Worm (Caenorhabditis elegans) whole organism, midembryonic: ENCODE measurements around the gene ugt-46.

Source experiments
- T22C8.4 ChIP-seq: fragments of 200-800 bp; sonication (Bioruptor generic); IDR thresholded peaks from 2 replicates; pipeline ENCODE4 v1.3.6; 2022; ENCODE audit warnings: missing genetic modification characterization, missing compliant biosample characterization
- cog-1 ChIP-seq: sonication (generic microtip); optimal IDR thresholded peaks from 2 replicates; lab custom pipeline; 2016; ENCODE audit warnings: missing genetic modification characterization, missing compliant biosample characterization
- flt-1 ChIP-seq: fragments of 200-800 bp; sonication (Bioruptor generic); IDR thresholded peaks from 2 replicates; pipeline ENCODE4 v1.3.6; 2022; ENCODE audit warnings: missing genetic modification characterization, missing compliant biosample characterization
- klf-2 ChIP-seq: fragments of 200-800 bp; sonication (Bioruptor generic); conservative IDR thresholded peaks from 2 replicates; pipeline ENCODE4 v1.3.6; 2022; ENCODE audit warnings: missing genetic modification reagents, missing genetic modification characterization, missing compliant biosample characterization
- med-1 ChIP-seq: sonication (generic microtip); optimal IDR thresholded peaks from 2 replicates; lab custom pipeline; 2017; ENCODE audit warnings: missing genetic modification characterization, mild to moderate bottlenecking, missing compliant biosample characterization, antibody characterized with exemption, missing genetic modification reagents; ENCODE audit not compliant: insufficient read depth
- ref-1 ChIP-seq: fragments of 200-800 bp; sonication (Bioruptor generic); conservative IDR thresholded peaks from 2 replicates; pipeline ENCODE4 v1.3.6; 2022; ENCODE audit warnings: missing genetic modification reagents, missing genetic modification characterization, missing compliant biosample characterization
- tab-1 ChIP-seq: fragments of 200-800 bp; sonication (Bioruptor generic); IDR thresholded peaks from 2 replicates; pipeline ENCODE4 v1.3.6; 2022; ENCODE audit warnings: missing genetic modification characterization, missing compliant biosample characterization
- ztf-23 ChIP-seq: fragments of 200-800 bp; sonication (Bioruptor generic); IDR thresholded peaks from 2 replicates; pipeline ENCODE4 v1.3.6; 2022; ENCODE audit warnings: missing genetic modification reagents, missing genetic modification characterization, missing compliant biosample characterization
- ztf-29 ChIP-seq: fragments of 200-800 bp; sonication (Bioruptor generic); IDR thresholded peaks from 2 replicates; pipeline ENCODE4 v1.3.6; 2022; ENCODE audit warnings: missing genetic modification reagents, missing genetic modification characterization, missing compliant biosample characterization

The ugt-46 gene

DNA sequence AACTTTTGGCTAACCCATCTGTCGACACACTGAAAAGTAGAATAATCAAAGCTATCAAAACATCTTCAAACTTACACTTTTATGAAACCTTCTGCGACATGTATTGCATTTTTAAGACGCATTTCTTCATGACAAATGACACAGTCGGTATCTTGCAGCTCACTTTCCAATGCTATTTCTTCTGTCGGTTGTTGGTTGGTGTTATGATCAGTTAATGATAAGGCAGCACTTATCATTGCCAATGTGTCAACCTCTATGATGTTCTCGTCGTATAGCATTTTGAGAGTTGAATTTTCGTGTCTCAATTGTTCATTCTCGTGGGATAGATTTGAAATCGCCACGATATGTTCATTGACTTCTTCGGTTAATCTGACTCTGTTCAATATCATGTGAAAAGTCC is 23.3 kb upstream of the ugt-46 start:
- no peak for TF ChIP-seq flt-1 (GFP tag; lab: Robert Waterston, UW)
- TF ChIP-seq T22C8.4 (GFP tag; lab: Robert Waterston, UW), result no peak
- TF ChIP-seq cog-1 (tag; lab: Kevin White, UChicago), result no peak
- TF ChIP-seq klf-2, result no peak
- TF ChIP-seq tab-1 (GFP tag; lab: Robert Waterston, UW), result no peak
- TF ChIP-seq ztf-23 (GFP tag; lab: Robert Waterston, UW), result no peak
- no peak for TF ChIP-seq ref-1 (GFP tag; lab: Robert Waterston, UW)
- no peak for TF ChIP-seq ztf-29 (GFP tag; lab: Robert Waterston, UW)
- no peak for TF ChIP-seq med-1

DNA sequence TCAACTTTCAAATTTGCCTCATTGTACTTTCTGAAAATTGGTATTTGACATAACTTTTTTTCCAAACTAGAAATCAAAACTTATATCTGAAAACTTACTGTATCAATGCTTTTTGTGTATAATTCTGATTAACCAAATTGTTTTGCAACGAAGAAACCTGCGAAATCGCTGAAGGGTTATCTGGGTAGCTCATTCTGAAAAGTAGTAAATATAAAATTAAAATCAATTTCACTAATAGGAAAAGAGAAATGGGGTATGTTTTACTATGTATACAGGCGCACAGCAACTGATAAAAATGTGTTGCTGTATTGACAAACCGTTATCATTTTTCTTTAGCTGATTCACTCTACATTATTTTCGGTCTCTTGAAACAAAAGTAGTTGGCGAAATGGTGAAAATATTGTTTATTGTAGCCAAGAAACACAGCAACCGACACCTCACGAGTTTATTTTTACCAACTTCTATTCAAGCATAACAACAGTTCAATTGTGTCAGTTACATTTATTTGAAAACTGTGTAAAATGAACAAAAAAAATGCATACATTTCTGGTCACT is 21.2 kb upstream of the ugt-46 start, which contains the start of gene F57C12.2:
TSS of gene F57C12.2 (minus strand) at position 218 of the 555 bp plus-strand sequence.
- no peak for TF ChIP-seq tab-1 (GFP tag; lab: Robert Waterston, UW)
- TF ChIP-seq klf-2, result no peak

DNA sequence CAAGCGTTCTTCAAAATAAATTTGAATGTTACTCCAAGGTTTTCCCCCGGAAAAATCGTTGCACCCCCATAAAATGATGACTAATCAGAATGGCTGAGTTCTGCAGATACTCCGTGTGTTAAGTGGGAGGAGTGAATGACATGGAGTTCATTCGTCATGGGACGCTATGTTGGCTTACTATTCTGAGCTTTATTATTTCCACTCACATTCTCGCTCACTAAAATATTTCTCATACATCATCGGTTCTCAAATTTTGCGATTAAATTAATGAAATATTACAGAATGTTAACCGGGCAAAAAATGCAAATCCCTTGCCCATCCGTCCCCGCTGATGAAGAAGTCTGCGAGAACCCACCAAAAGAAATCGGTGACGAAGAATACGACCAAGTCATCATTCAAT is 12.7 kb upstream of the ugt-46 start, which contains the start of gene F28C10.1:
TSS of gene F28C10.1 (plus strand) at position 301 of the 400 bp plus-strand sequence.
- no peak for TF ChIP-seq cog-1 (tag; lab: Kevin White, UChicago)
- TF ChIP-seq tab-1 (GFP tag; lab: Robert Waterston, UW), result no peak
- no peak for TF ChIP-seq klf-2
- TF ChIP-seq ztf-23 (GFP tag; lab: Robert Waterston, UW), result no peak
- no peak for TF ChIP-seq med-1
- TF ChIP-seq T22C8.4 (GFP tag; lab: Robert Waterston, UW), result no peak
- no peak for TF ChIP-seq ztf-29 (GFP tag; lab: Robert Waterston, UW)
- TF ChIP-seq flt-1 (GFP tag; lab: Robert Waterston, UW), result no peak
- no peak for TF ChIP-seq ref-1 (GFP tag; lab: Robert Waterston, UW)

DNA sequence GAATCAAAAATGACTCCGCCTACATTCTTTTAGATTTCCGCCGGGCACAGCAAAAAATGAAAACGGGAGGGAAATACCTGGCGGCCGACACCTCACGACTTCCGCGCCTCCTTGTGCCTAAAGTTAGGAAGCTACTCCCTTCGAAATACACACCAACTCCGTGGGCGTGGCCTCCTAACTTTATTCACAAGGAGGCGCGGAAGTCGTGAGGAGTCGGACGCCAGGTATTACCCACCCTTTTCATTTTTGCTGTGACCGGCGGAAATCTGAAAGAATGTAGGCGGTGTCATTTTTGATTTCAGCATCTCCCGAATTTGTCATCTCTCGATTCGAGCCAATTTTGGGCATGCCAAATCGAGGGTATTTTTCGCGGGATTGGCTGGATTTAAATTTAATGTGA is 8.0 kb upstream of the ugt-46 start:
- no peak for TF ChIP-seq med-1
- no peak for TF ChIP-seq klf-2
- no peak for TF ChIP-seq ref-1 (GFP tag; lab: Robert Waterston, UW)
- TF ChIP-seq ztf-23 (GFP tag; lab: Robert Waterston, UW), result no peak
- no peak for TF ChIP-seq flt-1 (GFP tag; lab: Robert Waterston, UW)
- no peak for TF ChIP-seq T22C8.4 (GFP tag; lab: Robert Waterston, UW)
- TF ChIP-seq tab-1 (GFP tag; lab: Robert Waterston, UW), result no peak

DNA sequence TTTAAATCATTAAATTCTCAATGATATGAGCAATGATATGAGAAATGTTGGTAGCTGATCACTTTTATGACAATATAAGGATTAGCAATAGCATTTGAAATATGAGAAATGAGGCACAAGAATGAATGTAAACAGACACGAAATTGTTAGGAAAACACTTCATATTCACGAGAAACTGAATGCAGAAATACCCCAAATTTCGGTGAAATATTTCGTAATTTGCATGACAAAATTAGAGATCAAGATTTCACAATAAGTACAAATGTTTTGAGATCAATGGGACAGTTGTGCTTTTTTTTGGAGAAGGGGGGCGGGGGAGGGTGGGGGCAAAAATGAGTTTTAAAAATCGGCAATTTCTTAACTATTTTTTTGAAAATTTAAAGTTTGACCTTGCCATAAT is 6.3 kb upstream of the ugt-46 start:
- TF ChIP-seq tab-1 (GFP tag; lab: Robert Waterston, UW) (no peak), flt-1 (GFP tag; lab: Robert Waterston, UW) (no peak), klf-2 (no peak), cog-1 (tag; lab: Kevin White, UChicago) (no peak), T22C8.4 (GFP tag; lab: Robert Waterston, UW) (no peak), med-1 (no peak), ref-1 (GFP tag; lab: Robert Waterston, UW) (no peak), ztf-29 (GFP tag; lab: Robert Waterston, UW) (no peak), ztf-23 (GFP tag; lab: Robert Waterston, UW) (no peak)

DNA sequence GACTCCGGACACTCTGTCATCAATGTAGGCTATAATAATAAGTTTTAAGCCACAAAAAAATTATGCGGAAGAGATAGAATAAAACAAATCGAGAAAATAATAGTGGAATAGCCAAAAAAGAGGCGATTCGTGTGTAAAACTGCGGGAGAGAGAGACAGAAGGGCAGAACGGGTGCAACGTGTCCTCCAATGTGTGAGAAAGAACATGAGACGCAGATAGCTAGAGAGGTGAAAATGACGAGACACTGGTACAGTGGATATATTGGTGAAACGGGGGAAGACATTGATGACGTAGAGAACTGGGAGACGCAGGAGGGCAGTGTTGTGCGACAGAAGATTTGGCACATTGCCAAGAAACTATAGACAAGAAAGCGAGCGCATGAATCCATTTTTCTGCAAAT is 5.6 kb upstream of the ugt-46 start, which contains the start of gene F28C10.3:
TSS of gene F28C10.3 (minus strand) at position 101 of the 400 bp plus-strand sequence.
- TF ChIP-seq cog-1 (tag; lab: Kevin White, UChicago), result peak; percentile 68
- 0 out of 2 replicates have a peak, but pooled peaks have one; percentile 36 for TF ChIP-seq ztf-23 (GFP tag; lab: Robert Waterston, UW)
- no peak for TF ChIP-seq ref-1 (GFP tag; lab: Robert Waterston, UW)
- no peak for TF ChIP-seq klf-2

DNA sequence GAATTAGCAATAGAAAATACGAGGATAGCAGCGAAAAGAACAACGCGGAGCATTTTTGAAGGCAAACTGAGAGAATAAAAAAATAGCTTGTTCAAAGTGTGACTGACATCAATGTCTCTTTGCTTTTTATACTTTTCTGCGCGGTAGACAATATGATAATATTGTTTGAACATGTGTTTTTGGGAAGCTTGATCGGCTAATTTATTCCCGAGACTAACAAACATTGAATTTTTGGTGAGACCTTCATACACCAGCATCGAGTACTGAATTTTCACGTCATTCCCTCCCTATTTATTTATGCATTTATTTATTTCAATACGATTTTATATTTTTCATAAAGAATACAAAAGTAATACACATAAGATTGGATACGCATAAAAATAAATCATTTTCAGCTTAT is 820 bp upstream of the ugt-46 start, which contains the start of gene B0310.6:
TSS of gene B0310.6 (minus strand) at position 101 of the 400 bp plus-strand sequence.
- TF ChIP-seq T22C8.4 (GFP tag; lab: Robert Waterston, UW) (no peak), tab-1 (GFP tag; lab: Robert Waterston, UW) (no peak)

DNA sequence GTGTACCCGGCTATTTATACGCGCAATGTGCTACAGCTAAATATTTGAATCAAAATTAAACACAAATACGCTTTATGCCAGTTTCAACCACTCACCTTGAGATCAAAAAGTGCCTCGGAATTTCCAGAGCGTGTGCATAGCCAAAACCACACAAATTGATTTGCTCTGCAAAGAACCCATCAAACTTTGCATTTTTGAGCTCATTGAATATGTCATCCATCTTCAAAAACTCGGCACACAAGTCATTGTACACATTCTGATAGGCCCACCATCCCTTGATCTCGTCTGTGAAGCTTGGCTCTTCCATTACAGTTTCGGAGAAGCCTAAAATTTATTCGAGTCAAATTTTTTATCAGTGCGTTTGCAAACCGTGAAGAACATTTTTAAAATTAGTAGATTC is 703 bp downstream of the ugt-46 start:
- TF ChIP-seq tab-1 (GFP tag; lab: Robert Waterston, UW) (no peak), flt-1 (GFP tag; lab: Robert Waterston, UW) (no peak), ztf-23 (GFP tag; lab: Robert Waterston, UW) (no peak), klf-2 (no peak), ztf-29 (GFP tag; lab: Robert Waterston, UW) (no peak), cog-1 (tag; lab: Kevin White, UChicago) (no peak), ref-1 (GFP tag; lab: Robert Waterston, UW) (no peak), med-1 (no peak), T22C8.4 (GFP tag; lab: Robert Waterston, UW) (no peak)

DNA sequence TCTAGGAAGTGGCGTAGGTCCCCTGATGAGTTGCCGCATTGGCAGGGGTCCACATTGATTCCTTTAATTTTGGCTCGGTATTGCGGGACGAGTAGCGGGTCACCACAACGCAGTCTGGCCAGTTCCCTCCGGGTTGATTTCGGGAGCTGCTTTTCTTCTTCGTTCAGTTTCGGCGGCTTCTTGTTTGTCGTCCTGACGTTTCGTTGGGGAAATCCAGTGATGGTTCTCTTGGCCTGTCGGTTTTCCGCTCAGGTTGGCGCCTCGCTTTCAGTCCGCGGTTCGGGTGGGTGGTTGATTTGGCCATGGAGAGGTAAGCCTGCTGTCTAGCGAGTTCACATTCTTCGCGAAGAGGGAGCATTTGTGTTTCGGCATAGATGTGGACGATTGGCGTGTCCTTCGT is 1.3 kb downstream of the ugt-46 start:
- no peak for TF ChIP-seq ref-1 (GFP tag; lab: Robert Waterston, UW)
- TF ChIP-seq T22C8.4 (GFP tag; lab: Robert Waterston, UW), result no peak
- TF ChIP-seq ztf-29 (GFP tag; lab: Robert Waterston, UW), result no peak
- TF ChIP-seq klf-2, result no peak
- no peak for TF ChIP-seq med-1
- no peak for TF ChIP-seq tab-1 (GFP tag; lab: Robert Waterston, UW)
- TF ChIP-seq flt-1 (GFP tag; lab: Robert Waterston, UW), result no peak
- TF ChIP-seq cog-1 (tag; lab: Kevin White, UChicago), result no peak
- no peak for TF ChIP-seq ztf-23 (GFP tag; lab: Robert Waterston, UW)

DNA sequence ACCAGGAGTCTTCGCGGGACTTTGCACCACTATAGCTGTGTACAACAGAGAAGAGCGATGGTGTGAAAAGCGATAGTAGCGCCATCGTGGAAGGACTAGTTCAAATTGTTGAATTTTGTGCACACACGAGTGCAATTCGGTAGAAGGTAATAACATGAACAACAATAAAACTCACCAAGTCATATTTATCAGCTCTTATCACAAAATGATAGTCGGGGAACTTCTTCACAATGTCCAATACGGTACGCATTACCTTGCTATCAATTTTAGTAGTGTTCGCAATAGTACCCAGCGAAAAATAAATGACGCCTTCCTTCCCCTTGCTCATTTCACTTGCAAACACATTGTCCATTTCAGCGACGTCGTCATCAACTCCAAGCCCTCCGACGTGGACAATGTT is 2.4 kb downstream of the ugt-46 start:
- no peak for TF ChIP-seq ref-1 (GFP tag; lab: Robert Waterston, UW)
- TF ChIP-seq ztf-29 (GFP tag; lab: Robert Waterston, UW), result no peak
